Worm (Caenorhabditis elegans): Measurements from ENCODE around the gene ZK355.3.

The ZK355.3 gene

ce11 chrII:2973940-2974402 is 46.5 kb upstream of the ZK355.3 start (continued):
- TF ChIP-seq F26F4.8 (GFP tag; conservative IDR thresholded peaks at IDR 0.05) (no peak), ztf-7 (tag; optimal IDR thresholded peaks at IDR 0.05) (no peak), Y48G9A.11 (GFP tag; IDR thresholded peaks at IDR 0.05) (no peak), lin-39 (tag; optimal IDR thresholded peaks at IDR 0.05) (no peak)

ce11 chrII:2967064-2967463 is 39.6 kb upstream of the ZK355.3 start:
- peak; percentile 12 for TF ChIP-seq mep-1 (tag; optimal IDR thresholded peaks at IDR 0.05)
- TF ChIP-seq pha-4 (GFP tag; IDR thresholded peaks at IDR 0.05), result peak; percentile 29; the same call in 1 of the 2 replicates
- no peak for TF ChIP-seq pha-4 (tag; optimal IDR thresholded peaks at IDR 0.05)
- TF ChIP-seq ceh-20 (GFP tag; IDR thresholded peaks at IDR 0.05), result no peak
- peak; percentile 25 for TF ChIP-seq dve-1 (tag; optimal IDR thresholded peaks at IDR 0.05; ENCODE audit: insufficient read depth)
- 0 out of 2 replicates have a peak, but pooled peaks have one; percentile 10 for TF ChIP-seq hmg-1.1 (GFP tag; IDR thresholded peaks at IDR 0.05)
- TF ChIP-seq ces-1 (GFP tag; optimal IDR thresholded peaks at IDR 0.05), result no peak

DNA sequence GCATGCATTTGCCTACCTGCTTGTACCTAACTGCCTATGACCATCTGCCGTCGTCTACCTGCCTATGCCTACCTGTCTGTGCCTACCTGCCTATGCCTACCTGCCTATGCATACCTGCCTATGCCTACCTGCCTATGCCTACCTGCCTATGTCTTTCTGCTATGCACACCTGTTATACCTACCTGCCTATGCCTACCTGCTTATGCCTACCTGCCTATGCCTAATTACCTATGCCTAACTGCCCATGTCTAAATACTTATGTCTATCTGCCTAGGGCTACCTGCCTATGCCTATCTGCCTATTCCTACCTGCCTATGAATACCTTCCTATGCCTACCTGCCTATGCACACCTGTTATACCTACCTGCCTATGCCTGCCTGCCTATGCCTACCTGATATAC is 38.9 kb upstream of the ZK355.3 start:
- peak in 1 of 2 experiments; percentile 61 for TF ChIP-seq unc-62 (GFP tag; optimal IDR thresholded peaks at IDR 0.05 in 1 of 2)
- no peak for TF ChIP-seq unc-62 (tag; optimal IDR thresholded peaks at IDR 0.05)
- TF ChIP-seq F49E8.2 (tag; optimal IDR thresholded peaks at IDR 0.05; ENCODE audit: borderline replicate concordance), result no peak

DNA sequence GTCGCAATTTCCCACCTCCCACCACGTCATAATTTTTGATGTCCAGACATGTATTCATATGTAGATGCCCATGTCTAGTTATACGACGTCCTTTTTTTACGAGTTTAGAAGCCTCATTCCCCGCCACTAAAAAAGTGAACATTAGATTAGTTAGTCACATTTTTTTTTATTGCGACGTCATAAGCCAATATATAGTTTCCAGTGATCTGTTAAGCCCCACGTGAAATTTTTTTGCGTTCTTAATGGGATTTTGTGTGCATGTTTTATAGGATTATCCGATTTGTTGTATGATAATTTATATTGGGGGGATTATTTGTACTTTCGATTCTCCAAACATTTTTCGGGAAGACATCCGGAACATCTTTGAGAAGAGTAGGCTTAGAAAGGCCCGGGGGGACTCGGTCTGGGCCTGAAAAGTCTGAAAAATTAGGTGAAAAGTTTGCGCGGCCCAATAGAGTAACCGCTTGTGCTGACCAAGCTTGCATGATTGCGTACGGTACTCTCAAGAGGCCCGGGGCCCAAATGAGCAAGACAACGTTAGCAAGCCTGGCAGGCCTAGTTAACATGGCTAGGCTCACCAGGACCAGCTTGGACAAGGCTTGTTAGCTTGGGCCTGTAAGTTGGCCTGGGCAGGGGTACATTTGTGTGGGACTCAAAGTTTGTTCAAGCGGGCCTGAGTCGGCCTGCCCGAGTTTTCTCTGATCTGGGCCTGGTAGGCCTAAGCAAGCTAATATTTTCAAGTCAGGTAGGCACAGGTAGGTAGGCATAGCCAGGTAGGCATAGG is 38.0 kb upstream of the ZK355.3 start:
- TF ChIP-seq hif-1 (tag; optimal IDR thresholded peaks at IDR 0.05) (no peak), ceh-32 (tag; optimal IDR thresholded peaks at IDR 0.05; ENCODE audit: poor library complexity) (no peak), ceh-82 (tag; optimal IDR thresholded peaks at IDR 0.05) (no peak), set-16 (GFP tag; IDR thresholded peaks at IDR 0.05) (0 out of 2 replicates have a peak, but pooled peaks have one; percentile 22), ztf-11 (tag; optimal IDR thresholded peaks at IDR 0.05) (no peak), aha-1 (tag) (peak; percentile 76), arid-1 (GFP tag; conservative IDR thresholded peaks at IDR 0.05) (0 out of 2 replicates have a peak, but pooled peaks have one; percentile 3), madf-5 (GFP tag; IDR thresholded peaks at IDR 0.05) (no peak)

ce11 chrII:2963619-2964018 is 36.2 kb upstream of the ZK355.3 start:
- TF ChIP-seq aha-1 (tag) (peak; percentile 91), vab-7 (GFP tag; IDR thresholded peaks at IDR 0.05) (no peak)

ce11 chrII:2962531-2963164 is 35.2 kb upstream of the ZK355.3 start:
- peak; percentile 24; the same call in 1 of the 2 replicates for TF ChIP-seq set-16 (GFP tag; IDR thresholded peaks at IDR 0.05)
- TF ChIP-seq nhr-6 (tag; optimal IDR thresholded peaks at IDR 0.05), result no peak
- 0 out of 2 replicates have a peak, but pooled peaks have one; percentile 32 for TF ChIP-seq egl-43 (GFP tag; IDR thresholded peaks at IDR 0.05)
- peak in 1 of 2 experiments; percentile 23 for TF ChIP-seq lsy-2 (tag; optimal IDR thresholded peaks at IDR 0.05)
- TF ChIP-seq F37D6.2 (tag; optimal IDR thresholded peaks at IDR 0.05), result peak; percentile 23
- no peak for TF ChIP-seq daf-12 (tag; optimal IDR thresholded peaks at IDR 0.05)
- peak; percentile 72 for TF ChIP-seq hlh-30 (tag; optimal IDR thresholded peaks at IDR 0.05; ENCODE audit: insufficient read depth)
- no peak for TF ChIP-seq fos-1 (tag; optimal IDR thresholded peaks at IDR 0.05)
- TF ChIP-seq fkh-10 (GFP tag; optimal IDR thresholded peaks at IDR 0.05), result peak; percentile 92
- no peak for TF ChIP-seq aly-2 (tag; optimal IDR thresholded peaks at IDR 0.05)
- peak; percentile 18 for TF ChIP-seq hlh-11 (tag; optimal IDR thresholded peaks at IDR 0.05)
- no peak for TF ChIP-seq gei-8 (GFP tag; optimal IDR thresholded peaks at IDR 0.05)
- TF ChIP-seq F44E2.7 (GFP tag; IDR thresholded peaks at IDR 0.05), result no peak
- no peak for TF ChIP-seq F49E8.2 (tag; optimal IDR thresholded peaks at IDR 0.05; ENCODE audit: borderline replicate concordance)
- TF ChIP-seq ces-1 (GFP tag; optimal IDR thresholded peaks at IDR 0.05), result peak; percentile 21
- peak; percentile 71 to 95 for TF ChIP-seq mdl-1 (tag; optimal IDR thresholded peaks at IDR 0.05)
- TF ChIP-seq ctbp-1 (GFP tag; IDR thresholded peaks at IDR 0.05), result peak; percentile 60; the same call in 1 of the 2 replicates
- TF ChIP-seq snpc-4 (tag; optimal IDR thresholded peaks at IDR 0.05), result no peak
- TF ChIP-seq aha-1 (tag), result peak; percentile 93
- TF ChIP-seq hmg-1.1 (GFP tag; IDR thresholded peaks at IDR 0.05), result peak; percentile 55; the same call in 1 of the 2 replicates
- TF ChIP-seq madf-9 (GFP tag; conservative IDR thresholded peaks at IDR 0.05), result no peak
